Worm (Caenorhabditis elegans) whole organism, late embryonic: ENCODE data around the gene nlp-14.

Source experiments
- K09A11.1 ChIP-seq: sonication (generic microtip); optimal IDR thresholded peaks from 2 replicates; lab custom pipeline; 2017; ENCODE audit warnings: antibody characterized with exemption, mild to moderate bottlenecking, missing genetic modification characterization, missing compliant biosample characterization; ENCODE audit not compliant: insufficient read depth
- ama-1 ChIP-seq: fragments of 150-350 bp; optimal IDR thresholded peaks from 2 replicates; lab custom pipeline; 2014
- ceh-2 ChIP-seq: sonication (generic microtip); optimal IDR thresholded peaks from 2 replicates; lab custom pipeline; 2016; ENCODE audit warnings: missing genotype, missing genetic modification characterization, missing compliant biosample characterization
- ceh-48 ChIP-seq: sonication (generic microtip); optimal IDR thresholded peaks from 2 replicates; lab custom pipeline; 2016; ENCODE audit warnings: missing genetic modification characterization, inconsistent platforms, missing compliant biosample characterization
- dmd-4 ChIP-seq: sonication (generic microtip); optimal IDR thresholded peaks from 2 replicates; lab custom pipeline; 2016; ENCODE audit warnings: borderline replicate concordance, missing genetic modification characterization, missing compliant biosample characterization
- lim-6 ChIP-seq: sonication (generic microtip); optimal IDR thresholded peaks from 2 replicates; lab custom pipeline; 2016; ENCODE audit warnings: missing genetic modification characterization, missing compliant biosample characterization
- nfya-1 ChIP-seq: sonication (generic microtip); optimal IDR thresholded peaks from 2 replicates; lab custom pipeline; 2017; ENCODE audit warnings: missing genetic modification characterization, mild to moderate bottlenecking, missing compliant biosample characterization, antibody characterized with exemption, moderate library complexity
- sox-2 ChIP-seq: fragments of 200-800 bp; sonication (Bioruptor generic); IDR thresholded peaks from 2 replicates; pipeline ENCODE4 v1.3.6; 2022; ENCODE audit warnings: missing genetic modification reagents, missing genetic modification characterization, missing compliant biosample characterization
- tbx-2 ChIP-seq: sonication (generic microtip); optimal IDR thresholded peaks from 2 replicates; lab custom pipeline; 2016; ENCODE audit warnings: missing genetic modification characterization, missing compliant biosample characterization
- unc-55 ChIP-seq: sonication (generic microtip); optimal IDR thresholded peaks from 2 replicates; lab custom pipeline; 2017; ENCODE audit warnings: missing biosample characterization, missing genetic modification reagents, missing genetic modification characterization

DNA sequence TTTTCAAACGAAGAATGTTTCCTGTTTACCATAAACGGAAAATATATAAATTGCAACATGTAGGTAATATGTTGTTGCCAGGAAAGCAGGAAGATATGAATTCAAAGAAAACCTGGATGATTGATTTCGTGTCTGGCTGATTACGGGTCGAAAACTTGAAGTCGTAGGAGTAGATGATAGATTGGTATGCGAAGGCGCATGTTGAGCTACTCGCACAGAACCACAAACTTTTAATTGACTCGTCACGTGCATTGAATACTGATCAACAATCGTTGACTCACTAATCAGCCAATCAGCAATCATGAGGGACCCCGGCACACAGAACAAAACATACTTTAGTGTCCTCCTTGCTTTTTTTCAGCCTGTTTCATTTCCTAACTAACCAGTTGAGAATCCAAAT lies 2.0 kb upstream of the nlp-14 start:
- no peak for TF ChIP-seq sox-2 (GFP tag; lab: Robert Waterston, UW)
- no peak for TF ChIP-seq tbx-2
- no peak for TF ChIP-seq ama-1 (lab: Kevin White, UChicago)
- no peak for TF ChIP-seq nfya-1
- no peak for TF ChIP-seq lim-6 (tag; lab: Kevin White, UChicago)
- no peak for TF ChIP-seq dmd-4
- no peak for TF ChIP-seq ceh-2 (tag; lab: Kevin White, UChicago)
- no peak for TF ChIP-seq ceh-48 (tag; lab: Kevin White, UChicago)
- no peak for TF ChIP-seq K09A11.1 (tag; lab: Kevin White, UChicago)
- TF ChIP-seq unc-55 (GFP tag; lab: Kevin White, UChicago) = no peak
